Fruit fly (Drosophila melanogaster): Measurements from ENCODE around the gene CG7567.

Gene CG7567

dm6 chr3R:29625883-29626282, 38.0 kb upstream of the CG7567 start (continued):
- TF ChIP-seq mirr (GFP tag; optimal IDR thresholded peaks at IDR 0.05) = no peak
- TF ChIP-seq CG12219 (GFP tag; optimal IDR thresholded peaks at IDR 0.05) = no peak
- peak; percentile 7 for TF ChIP-seq CG18619 (GFP tag; optimal IDR thresholded peaks at IDR 0.05)
- TF ChIP-seq CG9932 (GFP tag; IDR thresholded peaks at IDR 0.05) = no peak
- TF ChIP-seq Pdp1 (GFP tag; optimal IDR thresholded peaks at IDR 0.05) = peak in 1 of 2 experiments; percentile 26
- no peak for TF ChIP-seq jing (GFP tag; optimal IDR thresholded peaks at IDR 0.05)
- TF ChIP-seq MTF-1 (GFP tag; optimal IDR thresholded peaks at IDR 0.05; ENCODE audit: borderline replicate concordance) = no peak
- 0 out of 2 replicates have a peak, but pooled peaks have one; percentile 13 for TF ChIP-seq CG10366 (GFP tag; IDR thresholded peaks at IDR 0.05)
- TF ChIP-seq CG31388 (GFP tag; optimal IDR thresholded peaks at IDR 0.05) = no peak
- peak; percentile 14 for TF ChIP-seq fd96Cb (tag; optimal IDR thresholded peaks at IDR 0.05)
- TF ChIP-seq Stat92E (GFP tag; optimal IDR thresholded peaks at IDR 0.05) = no peak
- TF ChIP-seq vfl (GFP tag; optimal IDR thresholded peaks at IDR 0.05) = no peak
- TF ChIP-seq shn (GFP tag; optimal IDR thresholded peaks at IDR 0.05) = no peak
- TF ChIP-seq btn (GFP tag; optimal IDR thresholded peaks at IDR 0.05) = no peak
- TF ChIP-seq ase (GFP tag; IDR thresholded peaks at IDR 0.05) = peak; percentile 46; the same call in 1 of the 3 replicates
- peak; percentile 32 for TF ChIP-seq CG18262 (tag; optimal IDR thresholded peaks at IDR 0.05)
- TF ChIP-seq B-H2 (GFP tag; optimal IDR thresholded peaks at IDR 0.05) = no peak
- peak; percentile 49 for TF ChIP-seq ind (GFP tag; optimal IDR thresholded peaks at IDR 0.05)
- TF ChIP-seq tx (GFP tag; optimal IDR thresholded peaks at IDR 0.05) = no peak
- TF ChIP-seq CG7271 (tag; optimal IDR thresholded peaks at IDR 0.05) = no peak
- peak; percentile 26; the same call in 1 of the 2 replicates for TF ChIP-seq CG14667 (GFP tag; IDR thresholded peaks at IDR 0.05)
- no peak for TF ChIP-seq onecut (GFP tag; IDR thresholded peaks at IDR 0.05)
- no peak for TF ChIP-seq da (GFP tag; optimal IDR thresholded peaks at IDR 0.05)
- TF ChIP-seq zen2 (GFP tag; IDR thresholded peaks at IDR 0.05; ENCODE audit: partially characterized antibody) = no peak
- TF ChIP-seq CG12071 (GFP tag; optimal IDR thresholded peaks at IDR 0.05) = peak; percentile 15
- TF ChIP-seq CG16863 (GFP tag; optimal IDR thresholded peaks at IDR 0.05) = no peak
- peak; percentile 47; the same call in 1 of the 2 replicates for TF ChIP-seq CG6689 (GFP tag; IDR thresholded peaks at IDR 0.05)
- TF ChIP-seq emc (GFP tag; optimal IDR thresholded peaks at IDR 0.05) = no peak
- TF ChIP-seq Med (GFP tag) = peak; percentile 81
- no peak for TF ChIP-seq crc (GFP tag; optimal IDR thresholded peaks at IDR 0.05)
- TF ChIP-seq Oli (tag; optimal IDR thresholded peaks at IDR 0.05) = peak; percentile 26
- no peak for TF ChIP-seq inv (GFP tag; IDR thresholded peaks at IDR 0.05; ENCODE audit: partially characterized antibody)
- TF ChIP-seq pan (optimal IDR thresholded peaks at IDR 0.05) = no peak
- peak in 1 of 2 experiments; percentile 49 for TF ChIP-seq pan (GFP tag; optimal IDR thresholded peaks at IDR 0.05 in 1 of 2, IDR thresholded peaks at IDR 0.05 in 1 of 2)
- no peak for TF ChIP-seq CG33213 (GFP tag; optimal IDR thresholded peaks at IDR 0.05)
- TF ChIP-seq BtbVII (GFP tag; optimal IDR thresholded peaks at IDR 0.05) = peak; percentile 26
- TF ChIP-seq CG10543 (GFP tag; optimal IDR thresholded peaks at IDR 0.05) = no peak
- 0 out of 2 replicates have a peak, but pooled peaks have one; percentile 6 for TF ChIP-seq CG7372 (GFP tag; IDR thresholded peaks at IDR 0.05)
- peak; percentile 8 for TF ChIP-seq CG14710 (tag; optimal IDR thresholded peaks at IDR 0.05)
- no peak for TF ChIP-seq bab2 (GFP tag; optimal IDR thresholded peaks at IDR 0.05)
- peak; percentile 15 for TF ChIP-seq ATbp (GFP tag; optimal IDR thresholded peaks at IDR 0.05)
- no peak for TF ChIP-seq org-1 (GFP tag; optimal IDR thresholded peaks at IDR 0.05)
- no peak for TF ChIP-seq CG10565 (GFP tag; optimal IDR thresholded peaks at IDR 0.05)
- peak; percentile 14 for TF ChIP-seq cwo (GFP tag; optimal IDR thresholded peaks at IDR 0.05)
- TF ChIP-seq repo (GFP tag; optimal IDR thresholded peaks at IDR 0.05) = no peak
- TF ChIP-seq pita (GFP tag; optimal IDR thresholded peaks at IDR 0.05) = no peak
- TF ChIP-seq Myb (GFP tag; optimal IDR thresholded peaks at IDR 0.05) = peak; percentile 3
- TF ChIP-seq CG8924 (tag; optimal IDR thresholded peaks at IDR 0.05) = peak; percentile 3
- TF ChIP-seq Mad (GFP tag; optimal IDR thresholded peaks at IDR 0.05) = no peak
- no peak for TF ChIP-seq CG9797 (GFP tag; optimal IDR thresholded peaks at IDR 0.05)
- TF ChIP-seq Tbp (GFP tag; optimal IDR thresholded peaks at IDR 0.05) = no peak
